Worm (Caenorhabditis elegans): ENCODE results near the gene T10H9.8.

T10H9.8 gene

DNA sequence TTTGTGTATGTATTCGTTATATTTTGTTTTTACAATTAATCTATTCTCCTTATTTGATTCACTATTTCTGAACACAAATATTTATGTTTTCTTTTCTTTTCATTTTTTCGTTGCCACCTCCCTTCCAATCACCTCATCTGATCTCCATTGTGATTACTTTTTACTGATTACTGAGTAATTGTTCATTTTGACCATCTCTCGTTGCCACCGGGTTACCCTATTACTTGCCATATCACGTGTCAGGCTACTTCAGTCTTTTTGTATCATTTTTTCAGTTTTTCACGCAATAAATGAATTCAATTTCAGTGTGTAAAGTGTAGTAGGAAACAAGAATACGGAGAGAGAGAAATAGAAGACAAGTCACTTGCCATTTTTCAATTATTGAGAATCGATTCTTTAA lies at the start of gene T10H9.8:
Gene T10H9.8, plus strand, starts transcription at position 301 of the 400 bp plus-strand sequence.
- TF ChIP-seq dao-5 (tag; optimal IDR thresholded peaks at IDR 0.05) = no peak
- no peak for TF ChIP-seq W03F9.2 (tag; optimal IDR thresholded peaks at IDR 0.05)
- TF ChIP-seq him-1 (tag; optimal IDR thresholded peaks at IDR 0.05) = no peak

DNA sequence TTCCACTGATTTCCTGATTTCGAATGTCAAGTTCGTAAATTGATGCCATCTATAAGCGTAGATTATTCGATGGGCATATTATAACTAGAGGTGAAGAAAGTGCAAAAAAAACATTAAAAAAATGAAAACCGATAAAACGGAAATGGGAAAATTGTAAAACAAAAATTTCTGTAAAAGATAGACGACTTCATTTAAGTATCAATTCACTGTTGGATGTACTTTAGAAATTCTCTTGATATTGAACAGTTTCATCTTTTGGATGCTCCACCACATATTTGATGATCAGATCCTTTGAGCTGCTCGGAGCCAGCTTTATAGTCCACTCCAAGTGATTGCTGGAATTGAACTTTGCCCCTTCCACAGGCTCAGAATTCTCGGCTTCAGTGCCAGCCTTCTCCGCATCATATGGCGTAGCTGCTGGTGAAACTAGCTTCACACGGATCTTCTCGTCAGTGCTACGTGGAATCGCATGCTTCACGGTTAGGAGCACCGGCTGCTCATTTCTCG lies 49.5 kb upstream of the T10H9.8 start, which contains the start of gene ZK1055.6:
Gene ZK1055.6, minus strand, starts transcription at position 51 of the 507 bp plus-strand sequence.
- TF ChIP-seq dao-5 (tag; optimal IDR thresholded peaks at IDR 0.05) = no peak
- TF ChIP-seq him-1 (tag; optimal IDR thresholded peaks at IDR 0.05) = no peak
- no peak for TF ChIP-seq W03F9.2 (tag; optimal IDR thresholded peaks at IDR 0.05)

DNA sequence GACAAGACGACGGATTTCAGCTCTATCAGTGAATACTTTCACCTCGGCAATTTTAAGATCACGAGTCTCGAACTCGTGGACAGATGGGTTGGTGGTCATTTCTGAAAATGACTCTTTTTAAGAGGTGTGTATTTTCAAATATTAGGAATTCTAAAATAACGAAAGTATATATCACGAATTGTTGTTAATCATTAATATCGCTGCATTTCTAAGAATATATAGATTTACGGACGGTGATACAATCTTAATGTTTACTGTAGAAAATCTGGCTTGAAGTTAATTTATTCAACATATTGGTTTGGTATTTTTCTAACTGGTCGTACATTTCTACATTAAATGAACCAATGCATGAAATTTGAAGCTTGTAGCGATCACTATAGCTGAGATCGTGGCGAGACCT lies 46.9 kb upstream of the T10H9.8 start, which contains the start of gene ZK1055.7:
Gene ZK1055.7, minus strand, starts transcription at position 101 of the 400 bp plus-strand sequence.
- TF ChIP-seq dao-5 (tag; optimal IDR thresholded peaks at IDR 0.05) (no peak), W03F9.2 (tag; optimal IDR thresholded peaks at IDR 0.05) (no peak), him-1 (tag; optimal IDR thresholded peaks at IDR 0.05) (no peak)

DNA sequence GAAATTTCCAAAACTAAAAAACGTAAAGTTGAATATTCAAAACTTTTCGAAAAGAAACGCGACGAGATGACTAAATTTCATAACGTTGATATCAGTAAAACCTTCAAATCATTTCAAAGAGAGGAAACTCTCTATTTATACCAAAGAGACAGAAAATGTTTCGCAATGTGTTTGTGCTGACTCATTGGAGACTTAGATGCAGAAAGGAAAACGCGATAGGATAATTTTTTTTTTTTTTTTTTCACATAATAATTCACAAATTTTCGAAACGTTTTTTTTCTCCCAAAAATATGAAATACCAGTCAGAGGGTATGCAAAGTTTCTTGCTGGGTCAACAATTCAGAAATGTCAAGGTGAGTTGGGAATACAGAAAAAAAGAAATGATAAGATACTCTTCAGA lies 46.0 kb upstream of the T10H9.8 start:
- TF ChIP-seq him-1 (tag; optimal IDR thresholded peaks at IDR 0.05) (no peak), W03F9.2 (tag; optimal IDR thresholded peaks at IDR 0.05) (peak; percentile 40)

DNA sequence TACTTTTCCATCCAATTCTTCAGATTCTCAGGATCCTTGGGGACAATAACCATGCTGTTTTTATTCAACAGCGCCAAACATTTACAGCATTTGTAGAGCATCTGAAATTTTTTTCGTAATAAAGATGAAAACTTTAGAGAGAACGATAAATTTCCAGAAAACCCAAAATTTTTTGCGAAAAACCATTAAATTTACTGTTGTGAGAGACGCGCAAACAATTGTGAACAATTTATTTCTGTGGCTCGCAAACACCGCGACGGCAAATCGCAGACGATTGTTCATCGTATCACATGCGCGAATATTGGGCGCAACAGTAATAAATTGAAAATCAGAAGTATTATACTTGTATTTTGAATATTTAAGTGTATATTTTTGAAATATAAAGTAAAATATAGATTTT lies 41.1 kb upstream of the T10H9.8 start, which contains the start of gene gon-14:
Gene gon-14, minus strand, starts transcription at position 101 of the 400 bp plus-strand sequence.
- TF ChIP-seq him-1 (tag; optimal IDR thresholded peaks at IDR 0.05) = no peak
- no peak for TF ChIP-seq dao-5 (tag; optimal IDR thresholded peaks at IDR 0.05)
- TF ChIP-seq W03F9.2 (tag; optimal IDR thresholded peaks at IDR 0.05) = no peak

DNA sequence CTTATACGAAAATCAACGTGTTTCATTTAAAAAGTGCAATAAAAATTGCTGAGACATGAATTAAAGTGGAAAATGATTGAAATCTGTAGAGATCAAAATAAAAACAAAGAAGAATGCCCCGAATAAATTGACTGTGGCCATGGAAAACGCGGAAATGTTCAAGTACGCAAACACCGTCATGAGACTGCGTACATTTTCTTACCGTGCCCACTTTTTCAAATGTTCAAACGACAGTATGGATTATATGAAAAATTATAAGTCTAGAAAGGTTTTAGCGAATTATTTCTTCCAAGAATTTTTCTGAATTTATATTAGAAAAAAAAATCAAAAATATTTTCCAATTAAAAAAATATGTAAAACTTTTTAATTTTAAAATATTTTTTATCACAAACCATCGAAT lies 40.6 kb upstream of the T10H9.8 start:
- no peak for TF ChIP-seq dao-5 (tag; optimal IDR thresholded peaks at IDR 0.05)
- peak; percentile 50 for TF ChIP-seq W03F9.2 (tag; optimal IDR thresholded peaks at IDR 0.05)

DNA sequence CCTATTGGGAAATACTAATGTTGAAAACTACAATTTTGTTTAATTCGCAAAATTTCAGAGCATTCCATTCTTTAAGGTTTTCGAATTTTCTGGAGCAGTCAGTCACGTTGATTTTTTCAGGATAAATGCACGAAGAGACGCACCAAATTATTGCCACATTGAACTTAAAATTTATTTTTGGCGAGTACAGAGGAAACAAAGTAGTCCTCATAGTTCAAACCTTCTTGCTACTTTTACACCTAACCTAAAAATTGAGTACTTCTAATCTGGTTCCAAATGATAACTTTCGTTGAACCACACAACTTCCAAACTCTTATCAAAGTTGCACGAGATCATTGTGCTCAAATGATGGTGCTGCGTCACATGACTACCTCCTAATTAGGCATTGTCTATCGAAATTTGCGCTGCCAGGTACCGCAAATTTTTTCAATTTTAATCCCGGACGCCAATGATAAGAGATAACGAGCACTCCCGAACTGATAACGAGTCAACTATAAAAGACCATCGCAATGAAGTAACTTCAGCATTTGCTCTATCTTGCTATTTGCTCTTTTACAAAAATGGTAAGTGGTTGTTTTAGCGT lies 37.9 kb upstream of the T10H9.8 start, which contains the start of gene cpr-4:
Gene cpr-4, plus strand, starts transcription at position 523 of the 583 bp plus-strand sequence.
- no peak for TF ChIP-seq him-1 (tag; optimal IDR thresholded peaks at IDR 0.05)
- TF ChIP-seq dao-5 (tag; optimal IDR thresholded peaks at IDR 0.05) = no peak
- no peak for TF ChIP-seq W03F9.2 (tag; optimal IDR thresholded peaks at IDR 0.05)

DNA sequence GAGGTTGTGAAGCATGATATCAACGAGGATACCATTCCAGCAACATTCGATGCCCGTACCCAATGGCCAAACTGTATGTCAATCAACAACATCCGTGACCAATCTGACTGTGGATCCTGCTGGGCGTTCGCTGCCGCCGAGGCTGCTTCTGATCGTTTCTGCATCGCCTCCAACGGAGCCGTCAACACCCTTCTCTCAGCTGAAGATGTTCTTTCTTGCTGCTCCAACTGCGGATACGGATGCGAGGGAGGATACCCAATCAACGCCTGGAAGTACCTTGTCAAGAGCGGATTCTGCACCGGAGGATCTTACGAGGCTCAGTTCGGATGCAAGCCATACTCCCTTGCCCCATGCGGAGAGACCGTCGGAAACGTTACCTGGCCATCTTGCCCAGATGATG lies 37.2 kb upstream of the T10H9.8 start:
- no peak for TF ChIP-seq him-1 (tag; optimal IDR thresholded peaks at IDR 0.05)
- no peak for TF ChIP-seq dao-5 (tag; optimal IDR thresholded peaks at IDR 0.05)
- TF ChIP-seq W03F9.2 (tag; optimal IDR thresholded peaks at IDR 0.05) = no peak

DNA sequence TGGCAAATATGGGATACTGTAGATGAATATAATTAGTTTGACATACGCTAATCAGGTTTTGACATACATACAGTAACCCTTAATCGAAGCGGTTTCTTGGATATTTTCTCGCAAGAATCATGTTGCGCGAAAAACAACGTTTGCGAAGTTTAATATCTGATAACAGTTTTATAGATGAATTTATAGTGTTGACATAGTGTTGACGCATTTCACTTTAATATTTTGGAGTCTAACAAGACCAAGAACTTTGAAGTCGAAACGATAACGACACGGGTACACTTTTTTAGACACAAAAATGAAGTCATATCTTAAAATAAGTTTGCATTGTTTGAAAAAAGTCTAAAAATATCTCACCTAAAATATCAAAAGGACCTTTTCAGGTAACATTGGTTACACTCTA lies 35.9 kb upstream of the T10H9.8 start:
- TF ChIP-seq dao-5 (tag; optimal IDR thresholded peaks at IDR 0.05) (no peak), him-1 (tag; optimal IDR thresholded peaks at IDR 0.05) (no peak), W03F9.2 (tag; optimal IDR thresholded peaks at IDR 0.05) (no peak)

DNA sequence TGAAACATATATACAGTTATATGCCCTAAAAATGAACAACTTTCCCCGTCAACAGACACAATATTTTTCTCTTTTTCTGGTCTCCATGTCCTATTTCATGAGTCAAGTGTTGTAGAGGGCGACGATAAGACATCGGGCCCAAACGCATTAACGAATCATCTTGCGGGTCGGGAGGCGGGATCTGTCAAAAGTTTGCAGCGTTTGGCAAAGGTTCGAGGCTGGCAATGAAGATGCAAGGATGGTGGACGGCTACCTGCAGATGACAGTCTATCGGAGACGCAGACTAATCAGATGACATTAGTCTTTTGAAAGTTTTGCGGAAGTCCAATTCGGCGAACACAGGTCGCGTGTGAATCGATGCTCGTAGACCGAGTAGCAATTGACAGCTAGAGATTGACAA lies 31.3 kb upstream of the T10H9.8 start:
- TF ChIP-seq W03F9.2 (tag; optimal IDR thresholded peaks at IDR 0.05) (no peak), dao-5 (tag; optimal IDR thresholded peaks at IDR 0.05) (no peak)

DNA sequence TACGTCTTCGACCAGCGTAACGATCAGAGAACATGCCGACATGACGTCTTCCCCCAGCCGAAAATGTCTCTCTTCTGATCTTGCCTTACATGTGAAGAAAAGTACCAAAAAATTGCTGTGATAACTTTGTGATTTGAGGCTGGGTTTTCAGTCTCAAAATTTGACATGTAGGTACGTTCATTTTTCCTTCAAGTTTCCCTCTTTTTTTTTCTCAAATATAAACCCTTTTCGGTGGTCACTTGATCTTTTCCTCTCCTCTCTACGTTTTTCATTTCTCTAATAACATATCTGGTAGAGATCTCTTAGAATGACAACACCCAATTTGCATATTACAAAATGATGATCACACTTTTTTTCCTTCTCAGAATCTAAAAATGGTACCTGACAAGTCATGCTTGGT lies 30.3 kb upstream of the T10H9.8 start, which contains the start of gene nhr-37:
Gene nhr-37, plus strand, starts transcription at position 301 of the 400 bp plus-strand sequence.
- TF ChIP-seq W03F9.2 (tag; optimal IDR thresholded peaks at IDR 0.05) (no peak), him-1 (tag; optimal IDR thresholded peaks at IDR 0.05) (no peak), dao-5 (tag; optimal IDR thresholded peaks at IDR 0.05) (no peak)

DNA sequence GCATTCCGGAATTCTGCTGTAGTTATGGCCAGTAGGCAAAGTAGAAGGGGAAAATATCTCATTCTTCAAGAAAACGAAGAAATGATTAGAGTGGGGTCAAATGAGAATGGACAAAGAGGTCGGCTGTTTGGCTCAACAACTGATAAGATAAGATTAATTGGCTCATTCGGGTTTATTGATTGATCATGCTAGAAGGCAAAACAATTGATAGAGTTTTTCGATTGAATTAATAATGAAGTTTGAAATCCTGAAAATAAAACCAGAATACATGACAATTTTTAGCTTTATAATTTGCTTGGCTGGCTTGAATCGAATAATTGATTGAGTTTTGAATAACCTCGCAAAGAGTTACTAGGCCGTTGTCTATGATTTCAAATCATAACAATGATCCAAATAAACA lies 25.9 kb upstream of the T10H9.8 start, which contains the start of gene ppt-1:
Gene ppt-1, minus strand, starts transcription at position 101 of the 400 bp plus-strand sequence.
- TF ChIP-seq W03F9.2 (tag; optimal IDR thresholded peaks at IDR 0.05) (no peak), him-1 (tag; optimal IDR thresholded peaks at IDR 0.05) (no peak), dao-5 (tag; optimal IDR thresholded peaks at IDR 0.05) (no peak)

DNA sequence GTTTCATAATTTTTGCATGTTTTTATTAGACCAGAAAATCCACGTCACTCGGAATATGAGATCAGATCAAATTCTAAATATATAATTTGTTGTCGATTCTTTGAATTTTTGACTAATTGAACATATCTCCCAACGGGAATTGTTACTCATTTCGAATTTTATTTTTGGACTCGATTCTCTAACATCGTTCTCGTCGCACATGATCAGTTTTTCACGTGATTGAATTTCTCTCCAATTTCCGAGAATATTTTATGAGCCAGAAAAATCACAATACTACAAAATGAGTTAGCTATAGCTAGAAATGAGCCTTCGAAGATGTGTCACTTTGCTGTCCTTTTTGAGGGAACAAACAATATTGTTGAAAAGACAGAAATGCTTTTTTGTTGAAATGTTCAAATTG lies 21.4 kb upstream of the T10H9.8 start:
- no peak for TF ChIP-seq him-1 (tag; optimal IDR thresholded peaks at IDR 0.05)
- no peak for TF ChIP-seq dao-5 (tag; optimal IDR thresholded peaks at IDR 0.05)
- TF ChIP-seq W03F9.2 (tag; optimal IDR thresholded peaks at IDR 0.05) = no peak

DNA sequence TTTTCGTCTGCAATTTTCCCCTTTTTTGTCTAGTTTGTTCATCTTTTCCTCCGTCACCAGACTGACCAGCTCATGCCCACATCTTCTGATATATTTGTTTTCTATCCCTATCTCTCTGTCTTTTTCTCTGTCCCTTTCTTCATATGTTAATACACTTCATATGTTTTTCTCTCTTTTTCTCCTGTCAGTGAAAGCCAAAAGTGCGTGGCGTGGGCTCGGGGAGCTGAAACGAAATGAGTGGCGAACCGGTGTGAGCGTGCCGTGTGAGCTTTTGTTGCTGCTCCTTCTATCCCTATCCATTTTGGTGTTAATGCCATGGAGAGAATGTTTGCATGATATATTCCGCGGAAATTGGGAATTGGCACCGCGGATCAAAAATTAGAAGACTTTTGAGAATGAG lies 20.3 kb upstream of the T10H9.8 start:
- TF ChIP-seq W03F9.2 (tag; optimal IDR thresholded peaks at IDR 0.05) (no peak), him-1 (tag; optimal IDR thresholded peaks at IDR 0.05) (no peak), dao-5 (tag; optimal IDR thresholded peaks at IDR 0.05) (no peak)

DNA sequence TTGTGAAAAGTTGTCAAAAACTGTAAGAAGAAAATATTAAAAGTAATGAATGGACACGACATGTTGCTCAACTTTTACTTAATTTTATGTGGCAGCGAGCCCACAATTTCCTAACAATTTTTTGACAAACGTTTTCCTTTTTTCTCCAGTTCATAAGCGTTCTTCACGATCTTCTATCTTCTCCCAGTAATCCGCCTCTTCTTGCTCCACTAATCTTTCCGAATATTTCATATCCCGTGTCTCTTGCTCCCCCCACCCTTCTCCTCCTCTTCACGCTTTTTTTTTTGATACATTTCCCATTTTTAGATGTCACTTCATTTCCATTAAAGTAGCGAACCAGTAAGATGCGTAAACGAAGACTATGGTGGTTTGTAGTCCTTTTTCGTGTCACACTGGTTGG lies 19.2 kb upstream of the T10H9.8 start, which contains the start of gene scd-2:
Gene scd-2, plus strand, starts transcription at position 301 of the 400 bp plus-strand sequence.
- TF ChIP-seq dao-5 (tag; optimal IDR thresholded peaks at IDR 0.05) = no peak
- no peak for TF ChIP-seq him-1 (tag; optimal IDR thresholded peaks at IDR 0.05)
- TF ChIP-seq W03F9.2 (tag; optimal IDR thresholded peaks at IDR 0.05) = no peak
